Fruit fly (Drosophila melanogaster): ENCODE data around the gene CG14573.

dm6 chr3L:21720869-21721268 lies 13.0 kb upstream of the CG14573 start:
- TF ChIP-seq CG11456 (GFP tag; IDR thresholded peaks at IDR 0.05) (no peak), Adf1 (GFP tag; IDR thresholded peaks at IDR 0.05) (no peak), CG10654 (GFP tag; optimal IDR thresholded peaks at IDR 0.05) (no peak), caup (GFP tag; optimal IDR thresholded peaks at IDR 0.05; ENCODE audit: severe bottlenecking) (no peak), CG17328 (GFP tag; IDR thresholded peaks at IDR 0.05) (no peak)
